Worm (Caenorhabditis elegans) whole organism, L2 larva: ENCODE results near the gene Y38E10A.9.

Experiments
- ceh-16 ChIP-seq: fragments of 150-350 bp; optimal IDR thresholded peaks from 2 replicates; lab custom pipeline; 2014; ENCODE audit warnings: missing biosample characterization, missing genetic modification characterization
- fos-1 ChIP-seq: fragments of 150-350 bp; optimal IDR thresholded peaks from 2 replicates; lab custom pipeline; 2014; ENCODE audit warnings: missing biosample characterization, missing genetic modification characterization
- lin-13 ChIP-seq: fragments of 150-350 bp; optimal IDR thresholded peaks from 2 replicates; lab custom pipeline; 2014; ENCODE audit warnings: missing biosample characterization, missing genetic modification reagents, missing genetic modification characterization
- nhr-12 ChIP-seq: fragments of 150-350 bp; optimal IDR thresholded peaks from 2 replicates; lab custom pipeline; 2014; ENCODE audit warnings: missing biosample characterization, missing genetic modification characterization
- snpc-4 ChIP-seq: fragments of 150-350 bp; optimal IDR thresholded peaks from 2 replicates; lab custom pipeline; 2014; ENCODE audit warnings: missing biosample characterization, missing genetic modification characterization
- ztf-1 ChIP-seq: fragments of 200-800 bp; sonication (Bioruptor generic); conservative IDR thresholded peaks from 2 replicates; pipeline ENCODE4 v1.3.6; 2022; ENCODE audit warnings: missing genetic modification characterization, missing compliant biosample characterization

DNA sequence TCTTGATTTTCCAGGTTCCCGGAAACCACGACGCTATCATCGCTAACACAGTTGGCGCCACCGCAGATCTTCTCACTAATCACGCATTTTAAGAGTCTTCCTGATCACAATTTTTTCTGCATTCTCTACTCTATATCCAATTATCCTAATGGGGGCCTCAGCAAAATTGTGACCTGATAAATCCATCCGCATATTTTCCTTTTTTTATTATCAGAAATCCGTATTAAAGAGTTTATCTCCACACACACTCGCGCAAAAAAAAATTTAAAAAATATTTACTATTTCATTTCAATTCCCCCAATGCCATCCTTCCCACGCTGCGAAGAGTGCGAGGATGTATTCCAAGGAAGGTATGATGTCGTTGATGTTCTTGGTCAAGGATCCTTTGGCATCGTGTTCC, 1.9 kb upstream of the Y38E10A.9 start, which contains the start of gene Y38E10A.8:
- TF ChIP-seq ceh-16 (tag; lab: Kevin White, UChicago) (no peak), lin-13 (GFP tag; lab: Kevin White, UChicago) (no peak), snpc-4 (tag; lab: Kevin White, UChicago) (no peak), nhr-12 (tag; lab: Kevin White, UChicago) (no peak), ztf-1 (GFP tag; lab: Robert Waterston, UW) (no peak), fos-1 (tag; lab: Kevin White, UChicago) (no peak)
